Fruit fly (Drosophila melanogaster) whole organism, wandering third instar larva: ENCODE measurements around the gene CG15211.
A peak's percentile ranks its signal among the peaks of the same experiment; 100 is the strongest.

ENCODE experiments used
- CG32264 ChIP-seq: fragments of 200-800 bp; sonication (Bioruptor generic); optimal IDR thresholded peaks from 2 replicates; lab custom pipeline; 2016; ENCODE audit warnings: missing biosample characterization, missing genetic modification characterization
- Dfd ChIP-seq: fragments of >200 bp; optimal IDR thresholded peaks from 2 replicates; lab custom pipeline; 2017; ENCODE audit warnings: missing biosample characterization, missing genetic modification characterization
- Hr78 ChIP-seq: fragments of >200 bp; optimal IDR thresholded peaks from 2 replicates; lab custom pipeline; 2017; ENCODE audit warnings: missing biosample characterization, missing genetic modification characterization
- Hr83 ChIP-seq: fragments of 200-300 bp; sonication (Bioruptor generic); optimal IDR thresholded peaks from 2 replicates; lab custom pipeline; 2016; ENCODE audit warnings: missing biosample characterization, mild to moderate bottlenecking, missing genetic modification characterization, moderate library complexity; ENCODE audit not compliant: poor library complexity, severe bottlenecking
- OdsH ChIP-seq: fragments of 200-800 bp; sonication (Bioruptor generic); optimal IDR thresholded peaks from 2 replicates; lab custom pipeline; 2016; ENCODE audit warnings: missing biosample characterization, mild to moderate bottlenecking, missing genetic modification characterization
- dmrt93B ChIP-seq: fragments of 200-800 bp; sonication (Bioruptor generic); optimal IDR thresholded peaks from 2 replicates; lab custom pipeline; 2018; ENCODE audit warnings: missing biosample characterization, mild to moderate bottlenecking, missing genetic modification characterization
- h ChIP-seq: fragments of 200-800 bp; sonication (Bioruptor generic); optimal IDR thresholded peaks from 3 replicates; lab custom pipeline; 2016; ENCODE audit warnings: missing biosample characterization, mild to moderate bottlenecking, missing genetic modification characterization
- lola ChIP-seq: fragments of >200 bp; optimal IDR thresholded peaks from 2 replicates; lab custom pipeline; 2017; ENCODE audit warnings: missing biosample characterization, missing genetic modification characterization
- psq ChIP-seq: fragments of 200-800 bp; sonication (Bioruptor generic); optimal IDR thresholded peaks from 3 replicates; lab custom pipeline; 2017; ENCODE audit warnings: missing biosample characterization, mild to moderate bottlenecking, missing genetic modification characterization, moderate library complexity
- woc ChIP-seq: sonication (Bioruptor generic); optimal IDR thresholded peaks from 2 replicates; lab custom pipeline; 2016; ENCODE audit warnings: missing biosample characterization, mild to moderate bottlenecking, missing genetic modification characterization

dm6 chrX:10723488-10724254 is 48.7 kb upstream of the CG15211 start:
- TF ChIP-seq psq (GFP tag; lab: Kevin White, UChicago) (peak; percentile 34), Hr78 (no peak), dmrt93B (GFP tag; lab: Kevin White, UChicago) (peak; percentile 13), Dfd (GFP tag; lab: Kevin White, UChicago) (no peak), CG32264 (GFP tag; lab: Kevin White, UChicago) (no peak), OdsH (GFP tag; lab: Kevin White, UChicago) (peak; percentile 22), woc (GFP tag; lab: Kevin White, UChicago) (peak; percentile 17), lola (GFP tag; lab: Kevin White, UChicago) (no peak), h (GFP tag; lab: Kevin White, UChicago) (peak; percentile 57), Hr83 (GFP tag; lab: Kevin White, UChicago) (no peak)
